Worm (Caenorhabditis elegans) whole organism, dauer: Measurements from ENCODE around the gene C24H12.4.

ENCODE experiments used
- unc-62 ChIP-seq: sonication (generic microtip); optimal IDR thresholded peaks from 2 replicates; lab custom pipeline; 2017; ENCODE audit warnings: missing biosample characterization, missing genetic modification reagents, missing genetic modification characterization

The C24H12.4 gene

DNA sequence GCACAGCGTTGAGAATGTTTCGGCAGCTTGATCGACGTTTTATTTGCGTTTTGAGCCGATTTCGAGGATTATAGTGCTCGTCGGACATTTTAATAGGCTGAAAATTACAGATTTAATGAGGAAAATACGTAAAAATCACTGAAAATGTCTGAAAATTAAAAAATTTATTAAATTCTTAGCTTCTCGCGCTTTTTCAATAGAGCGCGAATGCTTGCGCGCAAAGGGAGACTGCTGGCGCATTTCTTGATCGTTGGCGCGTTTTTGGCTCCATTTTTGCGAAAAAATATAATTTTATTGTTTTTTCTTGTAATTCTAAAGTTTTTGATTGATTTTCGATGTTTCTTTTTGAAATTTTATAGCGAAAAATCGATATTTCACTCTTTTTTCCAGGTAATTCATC, at the start of gene C24H12.4, which contains the start of gene dnsn-1:
Gene C24H12.4 (plus strand): TSS at position 391 of the 400 bp plus-strand sequence.
Gene dnsn-1 (minus strand): TSS at position 101 of the 400 bp plus-strand sequence.
- no peak for TF ChIP-seq unc-62 (GFP tag; lab: Kevin White, UChicago)

DNA sequence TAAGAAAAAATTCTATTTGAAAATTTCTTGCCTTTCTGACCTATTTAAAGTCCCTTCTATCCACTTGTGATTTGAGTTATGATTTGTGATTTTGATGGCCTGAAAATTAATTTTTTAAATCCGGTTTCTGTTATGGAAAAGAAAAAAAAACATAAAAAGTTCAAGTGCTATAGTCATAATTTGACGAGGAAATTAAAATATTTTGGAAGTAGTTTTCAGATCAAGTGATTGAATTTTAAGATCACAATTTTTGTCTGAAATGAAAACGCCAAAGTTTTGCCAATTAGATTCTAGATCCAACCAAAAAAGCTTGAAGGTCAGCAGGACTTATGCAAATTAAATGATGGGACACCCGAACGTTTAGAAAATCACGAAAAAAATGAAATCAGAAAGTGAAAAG, 43.6 kb upstream of the C24H12.4 start, which contains the start of gene ptr-3:
Gene ptr-3 (minus strand): TSS at position 101 of the 400 bp plus-strand sequence.
- TF ChIP-seq unc-62 (GFP tag; lab: Kevin White, UChicago): no peak

DNA sequence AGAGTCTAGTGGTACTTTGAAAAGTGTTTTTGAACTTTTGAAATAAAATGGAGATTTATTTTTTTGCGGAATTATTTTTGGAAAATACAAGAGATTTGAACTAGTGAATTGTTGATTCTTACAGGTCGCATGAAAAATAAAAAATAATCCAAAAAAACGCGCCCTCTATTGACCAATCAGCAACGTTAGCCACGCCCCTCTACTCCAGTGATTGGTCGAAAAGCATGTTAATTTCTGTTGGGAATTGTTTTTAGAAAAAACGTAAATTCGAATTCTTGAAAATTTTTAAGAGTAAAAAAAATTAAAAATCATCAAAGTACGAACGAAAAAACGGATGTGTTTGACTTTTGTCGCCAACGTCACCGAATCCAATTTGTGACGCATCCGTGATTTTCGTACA, 40.6 kb upstream of the C24H12.4 start:
- TF ChIP-seq unc-62 (GFP tag; lab: Kevin White, UChicago): no peak

DNA sequence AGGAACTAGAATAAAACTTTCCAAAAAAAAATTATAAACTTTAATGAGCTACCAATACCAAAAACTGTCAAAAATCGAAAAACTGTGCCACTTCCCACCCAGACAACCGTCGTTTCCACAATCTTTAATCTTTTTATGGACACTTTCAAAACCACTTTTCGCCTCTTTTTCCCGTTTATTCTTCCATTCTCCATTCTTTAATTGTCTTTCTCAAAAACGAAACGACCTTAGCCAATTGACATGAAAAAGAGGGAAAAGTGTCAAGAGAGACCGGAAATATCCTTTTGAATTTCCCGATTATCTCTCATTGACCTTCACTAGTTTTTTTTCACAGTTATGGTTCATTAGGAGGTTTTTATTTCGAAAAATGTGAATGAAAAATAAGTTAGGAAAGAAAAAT, 39.5 kb upstream of the C24H12.4 start:
- no peak for TF ChIP-seq unc-62 (GFP tag; lab: Kevin White, UChicago)

DNA sequence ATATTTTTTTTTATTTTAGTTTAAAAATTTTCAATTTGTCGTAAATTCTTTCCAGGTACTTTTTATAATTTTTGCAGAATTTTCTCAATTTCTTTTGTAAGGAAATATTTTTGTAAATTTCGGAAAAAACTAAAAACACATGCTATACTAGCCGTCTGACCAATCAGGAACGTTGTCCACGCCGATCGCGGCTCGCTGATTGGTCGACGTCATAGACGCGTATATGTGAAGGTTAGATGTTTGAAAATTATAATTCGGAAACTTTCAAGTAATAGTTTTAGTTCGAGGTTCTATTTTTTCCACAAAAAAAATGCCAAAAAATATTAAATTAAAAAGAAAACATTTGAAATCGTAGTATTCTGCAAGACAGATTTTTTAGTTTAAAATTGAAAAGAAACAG, 38.8 kb upstream of the C24H12.4 start:
- no peak for TF ChIP-seq unc-62 (GFP tag; lab: Kevin White, UChicago)

DNA sequence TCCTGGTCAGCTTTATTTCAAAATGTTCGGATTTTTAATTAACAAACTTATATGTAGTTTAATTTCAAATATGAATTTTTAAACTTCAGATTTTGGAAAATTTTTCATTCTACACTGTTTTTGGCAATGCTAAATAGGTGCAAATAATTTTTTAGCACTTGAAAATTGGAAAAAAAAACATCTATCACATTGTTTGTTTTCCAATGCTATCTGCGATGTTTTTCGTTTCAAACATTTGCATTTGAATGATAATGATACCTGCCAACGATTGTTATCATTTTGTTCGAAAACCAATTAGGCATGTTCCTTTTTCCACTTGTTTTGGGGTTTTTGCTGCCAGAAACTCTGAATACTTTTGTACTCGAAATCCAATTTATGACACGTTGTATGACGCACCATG, 36.1 kb upstream of the C24H12.4 start, which contains the start of gene C03H5.4:
Gene C03H5.4 (plus strand): TSS at position 301 of the 400 bp plus-strand sequence.
- TF ChIP-seq unc-62 (GFP tag; lab: Kevin White, UChicago): no peak

DNA sequence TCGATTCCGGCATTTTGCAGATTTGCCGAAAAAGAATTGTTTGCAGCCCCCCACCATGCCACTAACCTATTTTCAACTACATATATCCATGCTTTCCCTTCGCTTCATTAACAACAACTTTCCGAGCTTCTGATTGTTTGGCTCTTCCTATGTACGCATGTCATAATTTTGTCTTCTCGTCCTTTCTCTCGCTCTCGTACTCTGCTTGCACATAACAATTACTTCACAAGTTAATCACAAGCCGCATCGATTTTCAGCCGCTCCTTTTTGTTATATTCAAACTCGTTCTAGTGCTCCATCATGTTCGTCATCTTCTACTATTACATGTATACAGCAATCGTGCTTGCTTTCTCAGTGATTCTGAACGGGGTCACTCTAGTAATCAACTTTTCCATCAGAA, 32.7 kb upstream of the C24H12.4 start, which contains the start of gene C03H5.9:
Gene C03H5.9 (plus strand): TSS at position 301 of the 400 bp plus-strand sequence.
- TF ChIP-seq unc-62 (GFP tag; lab: Kevin White, UChicago): no peak

DNA sequence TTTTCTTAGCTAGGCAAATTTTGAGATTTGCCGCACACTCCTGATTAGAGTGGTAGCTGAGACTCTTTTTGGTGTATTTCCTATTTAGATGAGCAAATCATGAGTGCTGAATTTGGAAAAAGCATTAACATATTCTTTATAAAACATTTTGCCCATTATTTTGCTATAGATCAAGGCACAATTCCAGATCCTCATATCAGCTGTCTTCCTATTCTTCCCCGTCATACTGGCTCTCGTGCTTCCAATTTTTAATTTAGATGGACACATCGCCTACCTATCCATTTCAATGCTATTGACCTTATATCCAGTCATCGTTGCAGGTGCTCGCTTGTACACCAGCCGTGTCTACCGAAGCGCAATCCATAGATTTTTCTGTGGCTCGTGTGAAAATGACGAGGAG, 31.1 kb upstream of the C24H12.4 start, which contains the start of gene C03H5.7:
Gene C03H5.7 (plus strand): TSS at position 301 of the 400 bp plus-strand sequence.
- TF ChIP-seq unc-62 (GFP tag; lab: Kevin White, UChicago): no peak

DNA sequence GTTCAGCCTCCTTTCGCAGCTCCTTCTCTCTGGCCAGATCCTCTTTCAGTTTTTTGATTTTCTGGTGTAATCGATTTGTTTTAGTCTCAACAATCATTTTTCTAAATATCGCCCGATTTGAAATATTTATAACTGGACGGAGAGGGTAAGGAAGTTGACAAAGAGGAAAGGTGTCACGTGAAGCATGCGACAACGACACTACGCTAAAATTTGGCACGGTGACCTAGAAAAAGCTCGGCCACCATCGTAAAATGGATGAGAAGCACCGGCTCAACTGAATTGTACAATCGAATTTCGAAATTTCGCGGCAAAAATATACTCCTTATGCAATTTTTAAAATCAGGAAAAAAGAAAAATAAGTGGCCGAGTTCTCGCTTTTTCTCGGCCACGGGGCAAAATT, 25.8 kb upstream of the C24H12.4 start, which contains the start of gene C03H5.5:
Gene C03H5.5 (minus strand): TSS at position 101 of the 400 bp plus-strand sequence.
- no peak for TF ChIP-seq unc-62 (GFP tag; lab: Kevin White, UChicago)

DNA sequence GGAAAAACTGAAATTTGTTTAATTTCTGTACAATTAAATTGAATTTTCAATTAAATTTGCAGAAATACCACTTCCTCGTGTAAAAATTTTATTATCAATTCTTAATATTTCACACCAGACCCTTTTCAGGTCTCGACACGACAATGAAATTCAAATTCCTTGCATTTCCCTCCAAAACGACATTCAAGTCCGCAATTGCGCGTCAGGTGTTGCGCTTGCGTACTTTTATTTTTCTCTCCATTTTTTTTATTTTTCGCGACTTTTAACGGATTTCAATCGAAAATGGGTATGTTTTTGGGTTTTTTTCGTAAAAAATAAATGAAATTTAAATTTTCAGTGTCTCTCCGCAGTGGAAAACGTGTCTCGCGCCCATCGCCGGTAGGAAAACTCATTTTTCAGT, 25.1 kb upstream of the C24H12.4 start, which contains the start of gene C03H5.3:
Gene C03H5.3 (plus strand): TSS at position 132 of the 400 bp plus-strand sequence.
- no peak for TF ChIP-seq unc-62 (GFP tag; lab: Kevin White, UChicago)

DNA sequence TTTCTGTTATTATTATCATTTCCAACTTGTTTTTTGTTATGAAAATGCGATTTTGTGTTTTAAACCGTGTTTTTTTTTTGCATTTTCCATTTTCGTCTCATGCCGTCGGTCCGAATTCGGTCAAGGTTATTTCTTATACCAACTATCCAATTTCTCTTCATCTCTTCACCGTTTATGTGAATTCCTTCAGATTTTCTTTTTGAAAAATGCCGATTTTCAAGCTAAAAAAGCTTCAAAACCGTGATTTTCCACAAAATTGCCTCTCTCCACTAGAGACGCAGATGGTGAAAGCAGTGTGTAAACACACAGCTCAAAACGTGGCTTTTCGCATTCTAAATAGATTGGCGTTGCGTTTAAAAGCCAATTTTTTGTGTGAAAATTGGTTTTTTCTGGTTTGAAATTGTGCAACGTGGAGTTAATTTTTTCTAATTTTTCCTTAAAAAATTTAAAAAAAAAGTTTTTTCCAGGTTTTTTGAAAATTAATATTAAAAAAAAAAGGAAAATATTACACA, 23.1 kb upstream of the C24H12.4 start:
- TF ChIP-seq unc-62 (GFP tag; lab: Kevin White, UChicago): no peak

DNA sequence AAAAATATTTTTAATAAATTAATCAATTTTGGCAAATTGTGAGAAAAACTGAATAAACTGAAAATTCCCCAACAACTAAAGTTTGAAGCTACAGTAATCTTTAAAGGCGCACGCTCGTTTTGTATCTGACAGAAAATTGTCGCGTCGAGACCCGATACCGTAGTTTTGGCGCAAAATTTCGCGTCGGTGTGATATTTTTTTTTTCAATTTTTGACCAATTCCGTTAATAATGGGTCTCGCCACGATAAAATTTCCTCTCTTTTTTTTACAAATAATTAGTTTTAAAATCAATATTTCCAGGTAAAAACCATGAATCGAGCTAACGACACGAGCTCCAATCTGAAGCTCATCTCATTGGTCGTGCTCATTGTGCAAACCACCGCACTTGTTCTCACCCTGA, 22.5 kb upstream of the C24H12.4 start, which contains the start of gene nstp-4:
Gene nstp-4 (plus strand): TSS at position 301 of the 400 bp plus-strand sequence.
- no peak for TF ChIP-seq unc-62 (GFP tag; lab: Kevin White, UChicago)

DNA sequence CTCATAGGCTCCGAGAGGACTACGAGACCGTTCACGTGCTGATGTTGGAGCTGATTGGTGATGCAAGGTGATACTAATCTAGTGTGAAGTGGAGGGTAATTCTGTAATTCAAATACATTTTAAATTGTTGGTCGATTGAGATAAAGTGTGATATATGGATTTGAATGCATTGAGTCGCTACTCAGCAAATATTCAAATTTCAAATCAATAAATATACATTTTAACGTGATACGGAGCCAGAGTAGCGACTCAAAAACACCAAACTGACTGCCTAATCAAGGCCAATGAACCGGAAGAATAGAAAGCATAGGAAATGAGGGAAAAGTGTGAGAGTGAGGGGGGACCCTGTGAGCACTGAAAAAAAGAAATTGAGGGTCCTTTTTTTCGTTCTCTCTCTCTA, 11.7 kb upstream of the C24H12.4 start, which contains the start of gene C03H5.6:
Gene C03H5.6 (minus strand): TSS at position 101 of the 400 bp plus-strand sequence.
- no peak for TF ChIP-seq unc-62 (GFP tag; lab: Kevin White, UChicago)

DNA sequence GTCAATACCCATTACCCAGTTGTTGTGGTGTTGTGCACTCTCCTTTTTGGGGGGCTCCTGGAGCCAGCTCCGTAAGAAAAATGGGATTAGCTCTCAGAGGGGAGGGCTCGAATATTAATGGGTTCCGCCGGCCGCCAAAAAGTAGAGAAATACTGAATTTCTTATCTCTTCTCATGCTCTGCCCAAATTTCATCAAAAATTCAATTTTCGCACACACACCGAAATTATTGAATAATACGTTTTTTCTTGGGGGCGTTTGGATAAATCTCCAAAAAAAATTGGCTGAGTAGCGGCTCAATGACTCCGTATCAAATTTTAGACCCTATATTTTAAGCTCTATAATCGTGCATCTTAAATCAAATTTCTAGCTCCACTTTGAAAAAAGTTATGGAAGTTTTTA, 10.9 kb upstream of the C24H12.4 start:
- no peak for TF ChIP-seq unc-62 (GFP tag; lab: Kevin White, UChicago)

DNA sequence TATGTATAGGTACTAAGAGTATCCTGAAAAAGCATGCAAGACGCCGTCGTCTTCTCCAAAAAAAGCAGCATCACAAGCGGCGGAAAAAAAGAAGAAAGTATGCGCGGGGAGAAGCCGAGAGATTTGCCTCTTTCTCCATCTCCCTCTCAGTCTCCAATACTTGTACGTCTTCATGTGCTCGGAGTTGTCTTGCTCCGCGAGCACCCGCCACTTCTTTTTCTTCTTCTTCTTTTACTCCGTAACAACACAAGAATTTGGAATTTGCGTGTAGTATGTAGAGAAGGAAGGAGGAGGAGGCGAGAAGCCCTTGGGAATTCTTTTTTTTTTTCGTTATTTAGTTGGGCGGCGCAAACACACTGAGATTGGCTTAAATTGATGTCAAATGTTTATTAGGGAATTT, 9.8 kb upstream of the C24H12.4 start:
- no peak for TF ChIP-seq unc-62 (GFP tag; lab: Kevin White, UChicago)

DNA sequence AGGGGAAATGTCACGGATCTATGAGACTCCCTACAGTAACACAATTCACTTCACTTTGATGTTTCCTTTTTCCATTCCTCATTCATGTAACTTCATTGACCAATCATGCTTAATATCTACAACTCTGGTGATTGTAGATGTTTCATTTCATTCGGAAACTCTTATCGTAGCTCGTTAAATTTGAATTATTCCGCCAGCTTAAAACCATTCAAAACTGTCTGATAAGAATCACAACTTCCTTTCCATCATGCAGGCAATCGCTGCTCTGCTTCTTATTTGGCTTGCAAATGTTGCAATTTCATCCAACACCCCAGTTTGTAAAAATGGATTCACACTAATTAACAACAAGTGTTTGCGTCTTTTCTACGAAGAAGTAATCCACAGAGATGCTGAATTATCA, 8.6 kb upstream of the C24H12.4 start, which contains the start of gene clec-10:
Gene clec-10 (plus strand): TSS at position 244 of the 400 bp plus-strand sequence.
- no peak for TF ChIP-seq unc-62 (GFP tag; lab: Kevin White, UChicago)

DNA sequence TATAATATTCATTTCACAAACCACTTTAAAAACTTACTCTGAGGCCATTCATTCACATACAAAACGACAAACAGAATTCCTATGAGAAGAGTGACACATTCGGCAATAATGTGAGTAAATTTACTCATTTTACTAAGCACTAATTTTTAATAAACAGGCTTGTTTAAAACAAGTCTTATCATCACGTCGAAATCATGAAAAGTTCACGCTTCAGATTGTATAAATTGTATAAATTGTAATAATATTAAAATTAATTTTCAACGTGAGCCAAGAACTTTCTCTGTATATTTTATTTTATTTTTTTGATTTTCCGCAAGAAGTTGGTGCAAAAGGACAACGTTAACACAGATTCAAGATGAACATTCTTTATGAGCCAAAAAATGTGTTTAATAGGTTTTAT, 7.8 kb downstream of the C24H12.4 start, which contains the start of gene C24H12.6:
Gene C24H12.6 (minus strand): TSS at position 101 of the 400 bp plus-strand sequence.
- no peak for TF ChIP-seq unc-62 (GFP tag; lab: Kevin White, UChicago)
